Worm (Caenorhabditis elegans) whole organism, midembryonic: ENCODE measurements around the gene F08C6.5.

Experiments used
- flt-1 ChIP-seq: fragments of 200-800 bp; sonication (Bioruptor generic); IDR thresholded peaks from 2 replicates; pipeline ENCODE4 v1.3.6; 2022; ENCODE audit warnings: missing genetic modification characterization, missing compliant biosample characterization
- ztf-23 ChIP-seq: fragments of 200-800 bp; sonication (Bioruptor generic); IDR thresholded peaks from 2 replicates; pipeline ENCODE4 v1.3.6; 2022; ENCODE audit warnings: missing genetic modification reagents, missing genetic modification characterization, missing compliant biosample characterization

ce11 chrX:7550452-7550851 is 8.8 kb upstream of the F08C6.5 start:
- no peak for TF ChIP-seq ztf-23 (GFP tag; lab: Robert Waterston, UW)
- TF ChIP-seq flt-1 (GFP tag; lab: Robert Waterston, UW): no peak
